Worm (Caenorhabditis elegans): ENCODE results near the gene F38E11.9.

The F38E11.9 gene

ce11 chrIV:9477135-9477928 lies 33.5 kb upstream of the F38E11.9 start, which contains the start of gene wrt-3 (continued):
- TF ChIP-seq gei-8 (GFP tag; optimal IDR thresholded peaks at IDR 0.05) (peak; percentile 90), vab-7 (GFP tag; IDR thresholded peaks at IDR 0.05) (no peak; the same call in 1 of the 2 replicates), tra-1 (GFP tag; IDR thresholded peaks at IDR 0.05) (peak; percentile 79), lin-1 (GFP tag; IDR thresholded peaks at IDR 0.05) (no peak; the same call in none of the 2 replicates), ceh-28 (tag; optimal IDR thresholded peaks at IDR 0.05) (no peak), dpl-1 (GFP tag; optimal IDR thresholded peaks at IDR 0.05) (no peak)

ce11 chrIV:9469293-9469692 lies 25.5 kb upstream of the F38E11.9 start:
- TF ChIP-seq set-16 (GFP tag; IDR thresholded peaks at IDR 0.05): no peak
- no peak for TF ChIP-seq lir-3 (tag; optimal IDR thresholded peaks at IDR 0.05)
- no peak for TF ChIP-seq lim-7 (GFP tag; IDR thresholded peaks at IDR 0.05)
- no peak for TF ChIP-seq F37D6.2 (tag; optimal IDR thresholded peaks at IDR 0.05)

- TF ChIP-seq mep-1 (tag; optimal IDR thresholded peaks at IDR 0.05) (no peak), nhr-6 (tag; optimal IDR thresholded peaks at IDR 0.05) (no peak), nhr-48 (tag; optimal IDR thresholded peaks at IDR 0.05) (no peak), attf-4 (tag; optimal IDR thresholded peaks at IDR 0.05) (no peak), Y48G9A.11 (GFP tag; IDR thresholded peaks at IDR 0.05) (no peak), nhr-76 (tag; optimal IDR thresholded peaks at IDR 0.05) (no peak), mdt-29 (GFP tag; IDR thresholded peaks at IDR 0.05) (no peak), F37D6.2 (tag; optimal IDR thresholded peaks at IDR 0.05) (no peak), cey-2 (tag; optimal IDR thresholded peaks at IDR 0.05; ENCODE audit: borderline replicate concordance, insufficient read depth) (no peak), ceh-28 (tag; optimal IDR thresholded peaks at IDR 0.05) (no peak), lim-7 (GFP tag; IDR thresholded peaks at IDR 0.05) (no peak), aha-1 (tag) (no peak), aly-2 (tag; optimal IDR thresholded peaks at IDR 0.05) (no peak), rbr-2 (tag; optimal IDR thresholded peaks at IDR 0.05) (no peak), zip-11 (GFP tag; IDR thresholded peaks at IDR 0.05) (no peak), lin-39 (tag; optimal IDR thresholded peaks at IDR 0.05) (no peak), tag-97 (GFP tag; IDR thresholded peaks at IDR 0.05) (no peak), php-3 (GFP tag; IDR thresholded peaks at IDR 0.05) (no peak), lin-38 (GFP tag; IDR thresholded peaks at IDR 0.05) (no peak)
These were observed 23.6 kb upstream of the F38E11.9 start, which contains the start of gene F38E11.6 for ce11 chrIV:9467418-9467817. F38E11.6 (minus strand) TSS chrIV:9467518.

- TF ChIP-seq ztf-7 (tag; optimal IDR thresholded peaks at IDR 0.05) (no peak), dpl-1 (GFP tag; optimal IDR thresholded peaks at IDR 0.05) (no peak), mdt-29 (GFP tag; IDR thresholded peaks at IDR 0.05) (no peak), hif-1 (tag; optimal IDR thresholded peaks at IDR 0.05) (no peak), Y105C5A.15 (GFP tag; IDR thresholded peaks at IDR 0.05) (no peak), gei-8 (GFP tag; optimal IDR thresholded peaks at IDR 0.05) (no peak), pqm-1 (tag; optimal IDR thresholded peaks at IDR 0.05) (no peak), lin-38 (GFP tag; IDR thresholded peaks at IDR 0.05) (peak; percentile 29; the same call in 1 of the 2 replicates), fos-1 (tag; optimal IDR thresholded peaks at IDR 0.05) (no peak), lim-7 (GFP tag; IDR thresholded peaks at IDR 0.05) (no peak), F49E8.2 (tag; optimal IDR thresholded peaks at IDR 0.05; ENCODE audit: borderline replicate concordance) (peak; percentile 58), unc-130 (GFP tag; optimal IDR thresholded peaks at IDR 0.05) (no peak), hlh-11 (tag; optimal IDR thresholded peaks at IDR 0.05) (no peak), arid-1 (GFP tag; conservative IDR thresholded peaks at IDR 0.05) (no peak), madf-9 (GFP tag; conservative IDR thresholded peaks at IDR 0.05) (no peak), zag-1 (tag; optimal IDR thresholded peaks at IDR 0.05) (no peak), mes-2 (tag; optimal IDR thresholded peaks at IDR 0.05; ENCODE audit: poor library complexity, severe bottlenecking) (no peak), snpc-1.2 (GFP tag; IDR thresholded peaks at IDR 0.05) (peak; percentile 90), aha-1 (tag) (peak; percentile 61), snpc-4 (tag; optimal IDR thresholded peaks at IDR 0.05) (peak; percentile 32), ZK546.5 (tag; optimal IDR thresholded peaks at IDR 0.05) (no peak), Y5F2A.4 (GFP tag; optimal IDR thresholded peaks at IDR 0.05) (no peak), fkh-10 (GFP tag; optimal IDR thresholded peaks at IDR 0.05) (no peak), lin-39 (tag; optimal IDR thresholded peaks at IDR 0.05) (no peak), lin-1 (GFP tag; IDR thresholded peaks at IDR 0.05) (no peak), ctbp-1 (GFP tag; IDR thresholded peaks at IDR 0.05) (no peak)
These were observed 20.5 kb upstream of the F38E11.9 start for ce11 chrIV:9464345-9464783.
